Fruit fly (Drosophila melanogaster) whole organism: ENCODE results near the gene Phae2.

Experiments
- CG8478 ChIP-seq: fragments of >200 bp; optimal IDR thresholded peaks from 2 replicates; lab custom pipeline; 2018; ENCODE audit warnings: inconsistent platforms
- Dll ChIP-seq: fragments of >200 bp; optimal IDR thresholded peaks from 2 replicates; lab custom pipeline; 2017
- pan ChIP-seq: fragments of >200 bp; optimal IDR thresholded peaks from 2 replicates; lab custom pipeline; 2017
- psq ChIP-seq: fragments of >200 bp; optimal IDR thresholded peaks from 2 replicates; lab custom pipeline; 2017
- usp ChIP-seq: fragments of >200 bp; optimal IDR thresholded peaks from 2 replicates; lab custom pipeline; 2017; ENCODE audit warnings: missing biosample characterization, missing genetic modification characterization, mixed read lengths

dm6 chr2L:12093652-12094051, 17.3 kb upstream of the Phae2 start:
- no peak for TF ChIP-seq psq (lab: Kevin White, UChicago)
- TF ChIP-seq usp (GFP tag; lab: Kevin White, UChicago): no peak
- no peak for TF ChIP-seq Dll (lab: Kevin White, UChicago)
- TF ChIP-seq pan (lab: Kevin White, UChicago): no peak
- no peak for TF ChIP-seq CG8478 (lab: Kevin White, UChicago)
